Fruit fly (Drosophila melanogaster) whole organism, wandering third instar larva: ENCODE results near the gene CG2224.

ENCODE experiments used
- CG32264 ChIP-seq: fragments of 200-800 bp; sonication (Bioruptor generic); optimal IDR thresholded peaks from 2 replicates; lab custom pipeline; 2016; ENCODE audit warnings: missing biosample characterization, missing genetic modification characterization
- CG9705 ChIP-seq: fragments of 200-800 bp; sonication (Bioruptor generic); optimal IDR thresholded peaks from 2 replicates; lab custom pipeline; 2018; ENCODE audit warnings: missing biosample characterization, mild to moderate bottlenecking, missing genetic modification characterization
- Dfd ChIP-seq: fragments of >200 bp; optimal IDR thresholded peaks from 2 replicates; lab custom pipeline; 2017; ENCODE audit warnings: missing biosample characterization, missing genetic modification characterization
- Dif ChIP-seq: fragments of 200-275, 200-300 bp; sonication (Bioruptor generic); optimal IDR thresholded peaks from 2 replicates; lab custom pipeline; 2018; ENCODE audit warnings: missing biosample characterization, missing genetic modification characterization; ENCODE audit not compliant: partially characterized antibody
- GATAd ChIP-seq: sonication (Bioruptor generic); optimal IDR thresholded peaks from 2 replicates; lab custom pipeline; 2016; ENCODE audit warnings: missing biosample characterization, missing genetic modification characterization
- HLH106 ChIP-seq: fragments of 200-800 bp; optimal IDR thresholded peaks from 3 replicates; lab custom pipeline; 2019; ENCODE audit warnings: missing biosample characterization, mild to moderate bottlenecking, missing genetic modification characterization, moderate library complexity
- Hnf4 ChIP-seq: fragments of 200-800 bp; sonication (Bioruptor generic); optimal IDR thresholded peaks from 2 replicates; lab custom pipeline; 2016; ENCODE audit warnings: missing biosample characterization, mild to moderate bottlenecking, missing genetic modification characterization
- Hr78 ChIP-seq: fragments of >200 bp; optimal IDR thresholded peaks from 2 replicates; lab custom pipeline; 2017; ENCODE audit warnings: missing biosample characterization, missing genetic modification characterization
- Hr83 ChIP-seq: fragments of 200-300 bp; sonication (Bioruptor generic); optimal IDR thresholded peaks from 2 replicates; lab custom pipeline; 2016; ENCODE audit warnings: missing biosample characterization, mild to moderate bottlenecking, missing genetic modification characterization, moderate library complexity; ENCODE audit not compliant: poor library complexity, severe bottlenecking
- Jra ChIP-seq: sonication (Bioruptor generic); optimal IDR thresholded peaks from 2 replicates; lab custom pipeline; 2016; ENCODE audit warnings: missing biosample characterization, missing genetic modification characterization
- Mio ChIP-seq: sonication (Bioruptor generic); optimal IDR thresholded peaks from 2 replicates; lab custom pipeline; 2016; ENCODE audit warnings: missing biosample characterization, missing genetic modification characterization
- Myc ChIP-seq: fragments of >200 bp; optimal IDR thresholded peaks from 2 replicates; lab custom pipeline; 2017
- N ChIP-seq: fragments of >200 bp; optimal IDR thresholded peaks from 2 replicates; lab custom pipeline; 2018; ENCODE audit warnings: missing biosample characterization, missing external identifiers, missing genetic modification characterization
- OdsH ChIP-seq: fragments of 200-800 bp; sonication (Bioruptor generic); optimal IDR thresholded peaks from 2 replicates; lab custom pipeline; 2016; ENCODE audit warnings: missing biosample characterization, mild to moderate bottlenecking, missing genetic modification characterization
- Rel ChIP-seq, 2 experiments: fragments of 200-800 bp; sonication (Bioruptor generic) in 1 of 2; optimal IDR thresholded peaks; 2 replicates in 1 of 2; 3 replicates in 1 of 2; lab custom pipeline; 2016 to 2019; ENCODE audit warnings: mild to moderate bottlenecking in 2 of 2, missing biosample characterization in 2 of 2, missing genetic modification characterization in 2 of 2, moderate library complexity in 1 of 2
- Sp1 ChIP-seq: fragments of 200-800 bp; sonication (Bioruptor generic); optimal IDR thresholded peaks from 3 replicates; lab custom pipeline; 2019; ENCODE audit warnings: missing biosample characterization, mild to moderate bottlenecking, missing genetic modification characterization, moderate library complexity
- Vsx2 ChIP-seq: fragments of 200-300, 225-300 bp; sonication (Bioruptor generic); optimal IDR thresholded peaks from 2 replicates; lab custom pipeline; 2018; ENCODE audit warnings: missing biosample characterization, missing genetic modification characterization; ENCODE audit not compliant: partially characterized antibody
- br ChIP-seq: fragments of 200-800 bp; sonication (Bioruptor generic); optimal IDR thresholded peaks from 2 replicates; lab custom pipeline; 2016; ENCODE audit warnings: missing biosample characterization, missing genetic modification characterization
- brk ChIP-seq: fragments of 200-800 bp; sonication (Bioruptor generic); optimal IDR thresholded peaks from 2 replicates; lab custom pipeline; 2016; ENCODE audit warnings: missing biosample characterization, mild to moderate bottlenecking, missing genetic modification characterization
- dl ChIP-seq, 2 experiments: fragments of 175-275, 200-275 bp in 1 of 2; fragments of 200-275 bp in 1 of 2; sonication (Bioruptor generic); optimal IDR thresholded peaks; lab custom pipeline; 2018; ENCODE audit warnings: mild to moderate bottlenecking in 2 of 2, missing biosample characterization in 2 of 2, missing genetic modification characterization in 2 of 2, moderate library complexity in 2 of 2; ENCODE audit not compliant: partially characterized antibody in 2 of 2, insufficient read depth in 1 of 2
- dmrt93B ChIP-seq: fragments of 200-800 bp; sonication (Bioruptor generic); optimal IDR thresholded peaks from 2 replicates; lab custom pipeline; 2018; ENCODE audit warnings: missing biosample characterization, mild to moderate bottlenecking, missing genetic modification characterization
- dsf ChIP-seq: sonication (Bioruptor generic); optimal IDR thresholded peaks from 2 replicates; lab custom pipeline; 2016; ENCODE audit warnings: missing biosample characterization, missing genetic modification characterization, borderline replicate concordance
- ey ChIP-seq: fragments of 200-800 bp; sonication (Bioruptor generic); optimal IDR thresholded peaks from 2 replicates; lab custom pipeline; 2016; ENCODE audit warnings: missing biosample characterization, missing genetic modification characterization
- foxo ChIP-seq, 2 experiments: fragments of 200-800 bp; sonication (Bioruptor generic); optimal IDR thresholded peaks; 2 replicates in 1 of 2; 3 replicates in 1 of 2; lab custom pipeline; 2016 to 2017; ENCODE audit warnings: missing biosample characterization in 2 of 2, missing genetic modification characterization in 2 of 2
- h ChIP-seq: fragments of 200-800 bp; sonication (Bioruptor generic); optimal IDR thresholded peaks from 3 replicates; lab custom pipeline; 2016; ENCODE audit warnings: missing biosample characterization, mild to moderate bottlenecking, missing genetic modification characterization
- jim ChIP-seq: fragments of 175-275, 200-325 bp; sonication (Bioruptor generic); optimal IDR thresholded peaks from 2 replicates; lab custom pipeline; 2016; ENCODE audit warnings: missing biosample characterization, mild to moderate bottlenecking, missing genetic modification characterization
- pan ChIP-seq: fragments of >200 bp; optimal IDR thresholded peaks from 2 replicates; lab custom pipeline; 2017
- rgr ChIP-seq: fragments of 200-800 bp; sonication (Bioruptor generic); optimal IDR thresholded peaks from 3 replicates; lab custom pipeline; 2016; ENCODE audit warnings: missing biosample characterization, mild to moderate bottlenecking, missing genetic modification characterization
- sage ChIP-seq: fragments of 200-800 bp; sonication (Bioruptor generic); optimal IDR thresholded peaks from 2 replicates; lab custom pipeline; 2016; ENCODE audit warnings: missing biosample characterization, mild to moderate bottlenecking, missing genetic modification characterization
- sv ChIP-seq: fragments of 200-800 bp; sonication (Bioruptor generic); optimal IDR thresholded peaks from 3 replicates; lab custom pipeline; 2016; ENCODE audit warnings: missing biosample characterization, missing genetic modification characterization
- tai ChIP-seq: sonication (Bioruptor generic); optimal IDR thresholded peaks from 2 replicates; lab custom pipeline; 2016; ENCODE audit warnings: missing biosample characterization, missing genetic modification characterization
- woc ChIP-seq: sonication (Bioruptor generic); optimal IDR thresholded peaks from 2 replicates; lab custom pipeline; 2016; ENCODE audit warnings: missing biosample characterization, mild to moderate bottlenecking, missing genetic modification characterization

Gene CG2224

dm6 chr3R:30475910-30476309 is 16.8 kb upstream of the CG2224 start:
- TF ChIP-seq Hnf4 (GFP tag; lab: Kevin White, UChicago) (no peak), Myc (lab: Kevin White, UChicago) (no peak), Sp1 (no peak), CG9705 (GFP tag; lab: Kevin White, UChicago) (no peak), Vsx2 (GFP tag; lab: Kevin White, UChicago) (no peak), HLH106 (tag; lab: Kevin White, UChicago) (no peak), dsf (GFP tag; lab: Kevin White, UChicago) (no peak), Rel (GFP tag; optimal IDR thresholded peaks at IDR 0.05; lab: Kevin White, UChicago) (no peak), Rel (tag; optimal IDR thresholded peaks at IDR 0.05; lab: Kevin White, UChicago) (no peak)

dm6 chr3R:30474667-30475213 is 15.6 kb upstream of the CG2224 start:
- TF ChIP-seq CG9705 (GFP tag; lab: Kevin White, UChicago) (no peak), br (GFP tag; lab: Kevin White, UChicago) (no peak), Rel (GFP tag; optimal IDR thresholded peaks at IDR 0.05; lab: Kevin White, UChicago) (no peak), Rel (tag; optimal IDR thresholded peaks at IDR 0.05; lab: Kevin White, UChicago) (no peak), Dfd (GFP tag; lab: Kevin White, UChicago) (no peak), jim (GFP tag; lab: Kevin White, UChicago) (no peak), Sp1 (no peak), sage (no peak), dl (GFP tag; optimal IDR thresholded peaks at IDR 0.05; lab: Kevin White, UChicago; ENCODE audit: insufficient read depth in 1 of 2, partially characterized antibody in 2 of 2) (no peak), pan (lab: Kevin White, UChicago) (no peak), Mio (GFP tag; lab: Kevin White, UChicago) (no peak), Vsx2 (GFP tag; lab: Kevin White, UChicago) (no peak), CG32264 (GFP tag; lab: Kevin White, UChicago) (no peak), ey (no peak), dsf (GFP tag; lab: Kevin White, UChicago) (no peak), brk (GFP tag; lab: Kevin White, UChicago) (no peak), sv (GFP tag; lab: Kevin White, UChicago) (no peak), Myc (lab: Kevin White, UChicago) (no peak), Hr83 (GFP tag; lab: Kevin White, UChicago) (no peak), Dif (GFP tag; lab: Kevin White, UChicago) (no peak), Jra (GFP tag; lab: Kevin White, UChicago) (no peak)

- TF ChIP-seq OdsH (GFP tag; lab: Kevin White, UChicago): no peak
- TF ChIP-seq HLH106 (tag; lab: Kevin White, UChicago): no peak
- no peak for TF ChIP-seq Vsx2 (GFP tag; lab: Kevin White, UChicago)
- no peak for TF ChIP-seq dmrt93B
- no peak for TF ChIP-seq Hr78
- TF ChIP-seq GATAd (GFP tag; lab: Kevin White, UChicago): no peak
- TF ChIP-seq Myc (lab: Kevin White, UChicago): no peak
Observed at dm6 chr3R:30472331-30472730, 13.2 kb upstream of the CG2224 start.

- TF ChIP-seq N (GFP tag; lab: Kevin White, UChicago) (no peak), woc (GFP tag; lab: Kevin White, UChicago) (no peak), Rel (GFP tag; optimal IDR thresholded peaks at IDR 0.05; lab: Kevin White, UChicago) (no peak), Rel (tag; optimal IDR thresholded peaks at IDR 0.05; lab: Kevin White, UChicago) (no peak), Sp1 (no peak), br (GFP tag; lab: Kevin White, UChicago) (no peak), Dfd (GFP tag; lab: Kevin White, UChicago) (no peak), tai (GFP tag; lab: Kevin White, UChicago) (no peak), sage (no peak), dl (GFP tag; optimal IDR thresholded peaks at IDR 0.05; lab: Kevin White, UChicago; ENCODE audit: insufficient read depth in 1 of 2, partially characterized antibody in 2 of 2) (no peak), rgr (GFP tag; lab: Kevin White, UChicago) (no peak), CG9705 (GFP tag; lab: Kevin White, UChicago) (no peak), h (GFP tag; lab: Kevin White, UChicago) (no peak), foxo (GFP tag; optimal IDR thresholded peaks at IDR 0.05; lab: Kevin White, UChicago) (no peak), sv (GFP tag; lab: Kevin White, UChicago) (no peak), Hr83 (GFP tag; lab: Kevin White, UChicago) (no peak), ey (no peak)
Observed at dm6 chr3R:30470690-30471089, 11.6 kb upstream of the CG2224 start.
